Fruit fly (Drosophila melanogaster) whole organism, prepupa: ENCODE results near the gene CG7115.

Experiments
- CG6276 ChIP-seq: fragments of 200-800 bp; sonication (Bioruptor generic); optimal IDR thresholded peaks from 2 replicates; lab custom pipeline; 2017; ENCODE audit warnings: missing biosample characterization, mild to moderate bottlenecking, missing genetic modification characterization
- CG6792 ChIP-seq: fragments of 200-800 bp; sonication (Bioruptor generic); optimal IDR thresholded peaks from 3 replicates; lab custom pipeline; 2016; ENCODE audit warnings: missing biosample characterization, missing genetic modification characterization
- CG7368 ChIP-seq: fragments of 200-800 bp; sonication (Bioruptor generic); optimal IDR thresholded peaks from 3 replicates; lab custom pipeline; 2016; ENCODE audit warnings: missing biosample characterization, missing genetic modification characterization
- Hr39 ChIP-seq: fragments of 200-800 bp; sonication (Bioruptor generic); optimal IDR thresholded peaks from 2 replicates; lab custom pipeline; 2016; ENCODE audit warnings: missing biosample characterization, missing genetic modification characterization
- dac ChIP-seq: fragments of 200-800 bp; sonication (Bioruptor generic); optimal IDR thresholded peaks from 2 replicates; lab custom pipeline; 2017; ENCODE audit warnings: missing biosample characterization, mild to moderate bottlenecking, missing genetic modification characterization
- lz ChIP-seq: fragments of 200-800 bp; sonication (Bioruptor generic); optimal IDR thresholded peaks from 3 replicates; lab custom pipeline; 2016; ENCODE audit warnings: missing biosample characterization, missing genetic modification characterization
- svp ChIP-seq: fragments of 200-800 bp; sonication (Bioruptor generic); peaks from one replicate; lab custom pipeline; 2016; ENCODE audit warnings: missing biosample characterization, missing genetic modification characterization

DNA sequence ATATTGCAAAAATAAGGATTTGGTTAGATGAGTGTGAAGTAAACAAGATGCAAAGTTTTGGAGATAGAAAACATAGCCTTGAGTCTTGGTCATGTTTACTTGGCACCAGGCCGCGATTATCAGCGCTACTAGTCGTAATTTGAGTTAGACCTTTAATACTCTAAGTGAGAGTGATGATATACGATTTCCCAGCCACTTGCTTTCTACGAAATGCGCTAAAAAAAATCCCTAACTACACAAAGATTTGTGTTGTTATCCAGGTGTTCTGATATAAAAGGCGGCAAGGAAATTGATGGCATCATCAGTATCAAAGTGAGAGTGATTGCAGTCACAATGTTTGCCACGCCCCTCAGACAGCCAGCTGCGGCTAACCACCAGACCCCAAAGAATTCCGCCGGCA lies 41.2 kb upstream of the CG7115 start, which contains the start of gene Uro:
- TF ChIP-seq lz (GFP tag; lab: Kevin White, UChicago): no peak
- no peak for TF ChIP-seq CG6792 (GFP tag; lab: Kevin White, UChicago)
- TF ChIP-seq CG7368: no peak
- no peak for TF ChIP-seq Hr39 (GFP tag; lab: Kevin White, UChicago)
- no peak for TF ChIP-seq dac
- no peak for TF ChIP-seq svp (GFP tag; lab: Kevin White, UChicago)
- no peak for TF ChIP-seq CG6276 (GFP tag; lab: Kevin White, UChicago)
